Fruit fly (Drosophila melanogaster) whole organism, embryonic: ENCODE data around the gene RpS3.

Experiments
- CG10209 ChIP-seq: fragments of 200-800 bp; sonication (Bioruptor generic); optimal IDR thresholded peaks from 3 replicates; lab custom pipeline; 2017; ENCODE audit warnings: missing biosample characterization, mild to moderate bottlenecking, missing genetic modification characterization, missing genetic modification reagents
- CG10462 ChIP-seq: fragments of 200-800 bp; sonication (Bioruptor generic); optimal IDR thresholded peaks from 2 replicates; lab custom pipeline; 2016; ENCODE audit warnings: missing biosample characterization, missing genetic modification characterization
- CG18619 ChIP-seq: fragments of 200-800 bp; sonication (Bioruptor generic); optimal IDR thresholded peaks from 3 replicates; lab custom pipeline; 2017; ENCODE audit warnings: missing biosample characterization, mild to moderate bottlenecking, missing genetic modification characterization
- CG43689 ChIP-seq: fragments of 200-800 bp; sonication (Bioruptor generic); IDR thresholded peaks from 2 replicates; pipeline ENCODE4 v1.3.6; 2022; ENCODE audit warnings: missing biosample characterization, missing genetic modification characterization
- D19B ChIP-seq: fragments of 200-800 bp; sonication (Bioruptor generic); optimal IDR thresholded peaks from 2 replicates; lab custom pipeline; 2017; ENCODE audit warnings: missing biosample characterization, mild to moderate bottlenecking, missing genetic modification characterization
- Hmr ChIP-seq: fragments of 200-800 bp; sonication (Bioruptor generic); optimal IDR thresholded peaks from 3 replicates; lab custom pipeline; 2017; ENCODE audit warnings: mild to moderate bottlenecking, missing biosample characterization, missing genetic modification reagents, missing genetic modification characterization
- Lpt ChIP-seq: fragments of >200 bp; optimal IDR thresholded peaks from 2 replicates; lab custom pipeline; 2018; ENCODE audit warnings: missing biosample characterization, missing genetic modification characterization
- Neu2 ChIP-seq: fragments of 200-800 bp; sonication (Bioruptor generic); optimal IDR thresholded peaks from 3 replicates; lab custom pipeline; 2016; ENCODE audit warnings: missing biosample characterization, missing genetic modification characterization, borderline replicate concordance
- aop ChIP-seq: fragments of 200-800 bp; sonication (Bioruptor generic); IDR thresholded peaks from 2 replicates; pipeline ENCODE4 v1.3.6; 2022; ENCODE audit warnings: missing biosample characterization, missing genetic modification characterization
- eve ChIP-seq, 2 experiments: fragments of >200 bp; optimal IDR thresholded peaks; 2 replicates each; lab custom pipeline; 2017; ENCODE audit warnings: missing biosample characterization in 2 of 2, missing genetic modification characterization in 2 of 2
- ken ChIP-seq: fragments of 200-800 bp; sonication (Bioruptor generic); IDR thresholded peaks from 3 replicates; pipeline ENCODE4 v1.3.6; 2022; ENCODE audit warnings: missing biosample characterization, missing genetic modification characterization
- phol ChIP-seq: fragments of 200-800 bp; sonication (Bioruptor generic); optimal IDR thresholded peaks from 3 replicates; lab custom pipeline; 2018; ENCODE audit warnings: missing biosample characterization, mild to moderate bottlenecking, missing genetic modification characterization, moderate library complexity

- TF ChIP-seq Neu2: no peak
- TF ChIP-seq phol: no peak
- no peak for TF ChIP-seq CG10462
- no peak for TF ChIP-seq Lpt (GFP tag; lab: Kevin White, UChicago)
- TF ChIP-seq Hmr: no peak
- TF ChIP-seq CG10209 (GFP tag; lab: Kevin White, UChicago): no peak
- TF ChIP-seq CG43689: no peak
- TF ChIP-seq ken (GFP tag; lab: Robert Waterston, UW): no peak
- no peak for TF ChIP-seq aop (GFP tag; lab: Robert Waterston, UW)
- TF ChIP-seq eve (GFP tag; optimal IDR thresholded peaks at IDR 0.05; lab: Kevin White, UChicago): no peak
- no peak for TF ChIP-seq D19B (GFP tag; lab: Kevin White, UChicago)
- TF ChIP-seq CG18619 (GFP tag; lab: Kevin White, UChicago): no peak
These were observed 32.2 kb downstream of the RpS3 start for dm6 chr3R:23390769-23391309.
